Fruit fly (Drosophila melanogaster): ENCODE measurements around the gene CG17211.

The CG17211 gene

DNA sequence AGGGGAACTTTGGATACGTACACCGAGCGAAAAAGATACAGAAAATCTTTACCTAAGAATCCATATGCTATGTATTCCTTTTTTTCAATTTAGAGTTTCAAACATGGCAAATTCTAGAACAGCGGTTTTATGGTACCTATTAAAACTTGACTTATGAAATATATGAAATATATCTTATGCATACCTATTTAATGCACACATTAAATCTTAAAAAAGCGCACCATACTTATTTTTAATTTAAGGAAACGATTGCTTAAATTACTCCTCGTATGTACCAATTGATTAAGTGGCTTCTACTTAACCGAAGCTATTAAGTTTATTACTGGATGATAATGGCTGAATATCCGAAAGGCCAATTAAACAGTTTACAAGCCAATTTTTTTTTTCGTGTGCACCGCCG lies 5.8 kb downstream of the CG17211 start (continued):
- TF ChIP-seq zen (tag; optimal IDR thresholded peaks at IDR 0.05), result no peak
- TF ChIP-seq CG7928 (GFP tag; optimal IDR thresholded peaks at IDR 0.05), result no peak
- TF ChIP-seq prd (optimal IDR thresholded peaks at IDR 0.05), result no peak
- TF ChIP-seq prd (GFP tag; IDR thresholded peaks at IDR 0.05), result no peak
- TF ChIP-seq btn (GFP tag; optimal IDR thresholded peaks at IDR 0.05), result no peak

DNA sequence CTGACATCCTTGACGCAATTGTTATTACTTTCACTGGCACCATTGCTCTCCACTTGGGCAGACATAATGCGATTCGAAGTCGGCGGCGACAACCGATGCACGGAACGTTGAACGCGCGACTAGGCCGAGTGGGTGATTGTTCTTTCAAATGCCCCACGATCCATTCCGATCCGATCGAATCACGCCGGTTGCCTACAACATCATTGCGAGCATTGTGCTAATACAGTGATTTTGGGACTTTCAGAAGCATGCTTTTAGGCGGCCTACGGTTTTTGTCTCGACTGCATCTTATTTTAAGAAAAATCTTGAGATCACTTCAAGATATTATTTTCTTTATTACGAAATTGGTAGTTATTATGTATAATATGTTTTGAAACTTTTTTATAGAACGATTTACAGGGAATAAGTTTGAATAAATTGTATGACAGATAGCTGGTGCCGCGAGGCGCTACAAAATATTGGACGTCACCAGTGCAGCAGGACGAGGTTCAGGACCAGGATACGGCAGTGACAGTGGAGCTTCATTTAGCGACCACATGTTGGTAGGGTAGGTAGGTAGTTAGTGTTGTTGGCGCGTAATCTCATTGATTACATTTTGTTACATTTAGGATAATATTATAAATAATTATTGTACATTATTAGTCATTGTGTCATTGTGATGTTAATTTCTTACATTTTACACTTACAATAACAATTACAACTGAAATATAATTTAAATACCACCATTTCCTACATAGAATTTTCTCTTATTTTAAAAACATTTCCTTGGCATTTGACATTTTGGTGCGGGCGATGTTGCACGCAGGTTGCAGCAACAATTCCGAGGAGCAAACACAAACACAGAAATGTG lies 19.3 kb downstream of the CG17211 start, which contains the start of gene rho-6:
TSS of gene rho-6 (minus strand) at position 137 of the 850 bp plus-strand sequence.
- peak; percentile 29 for TF ChIP-seq stwl (tag; optimal IDR thresholded peaks at IDR 0.05)
- TF ChIP-seq CG11504 (tag; optimal IDR thresholded peaks at IDR 0.05), result peak; percentile 95
- TF ChIP-seq Sry-β (GFP tag; optimal IDR thresholded peaks at IDR 0.05), result no peak
- no peak for TF ChIP-seq pnt (GFP tag; optimal IDR thresholded peaks at IDR 0.05)
- no peak for TF ChIP-seq CG8765 (GFP tag; IDR thresholded peaks at IDR 0.05)
- TF ChIP-seq CG7928 (GFP tag; optimal IDR thresholded peaks at IDR 0.05), result no peak
- peak; percentile 41 for TF ChIP-seq CTCF (GFP tag; optimal IDR thresholded peaks at IDR 0.05)
- no peak for TF ChIP-seq gsb-n (tag; optimal IDR thresholded peaks at IDR 0.05)
- no peak for TF ChIP-seq GATAe (GFP tag; conservative IDR thresholded peaks at IDR 0.05)
- TF ChIP-seq CG2712 (tag; optimal IDR thresholded peaks at IDR 0.05), result no peak
- no peak for TF ChIP-seq danr (GFP tag; IDR thresholded peaks at IDR 0.05)
- peak; percentile 43 for TF ChIP-seq CG5180 (GFP tag; optimal IDR thresholded peaks at IDR 0.05)
- peak; percentile 13 for TF ChIP-seq pita (GFP tag; optimal IDR thresholded peaks at IDR 0.05)
- no peak for TF ChIP-seq CG13123 (GFP tag; optimal IDR thresholded peaks at IDR 0.05)
- TF ChIP-seq sens (GFP tag), result peak; percentile 70
- TF ChIP-seq D (optimal IDR thresholded peaks at IDR 0.05), result no peak
- no peak for TF ChIP-seq D (GFP tag; optimal IDR thresholded peaks at IDR 0.05)
- TF ChIP-seq CG17568 (GFP tag; optimal IDR thresholded peaks at IDR 0.05), result no peak
- TF ChIP-seq Eip74EF (GFP tag; optimal IDR thresholded peaks at IDR 0.05), result no peak
- TF ChIP-seq CG3995 (GFP tag; optimal IDR thresholded peaks at IDR 0.05), result peak; percentile 93

- no peak for TF ChIP-seq CG34422 (GFP tag; IDR thresholded peaks at IDR 0.05)
- no peak for TF ChIP-seq phol (tag; optimal IDR thresholded peaks at IDR 0.05)
- TF ChIP-seq CrebB (tag; optimal IDR thresholded peaks at IDR 0.05), result no peak
- no peak for TF ChIP-seq crc (GFP tag; optimal IDR thresholded peaks at IDR 0.05)
- peak; percentile 73 to 84 for TF ChIP-seq Trl (optimal IDR thresholded peaks at IDR 0.05)
- TF ChIP-seq Trl (GFP tag; optimal IDR thresholded peaks at IDR 0.05), result no peak
- no peak for TF ChIP-seq stwl (tag; optimal IDR thresholded peaks at IDR 0.05)
- no peak for TF ChIP-seq CG11723 (GFP tag; optimal IDR thresholded peaks at IDR 0.05)
- peak; percentile 13 for TF ChIP-seq sqz (GFP tag; optimal IDR thresholded peaks at IDR 0.05)
Measured at dm6 chr2L:12134125-12134378, 19.9 kb downstream of the CG17211 start.

DNA sequence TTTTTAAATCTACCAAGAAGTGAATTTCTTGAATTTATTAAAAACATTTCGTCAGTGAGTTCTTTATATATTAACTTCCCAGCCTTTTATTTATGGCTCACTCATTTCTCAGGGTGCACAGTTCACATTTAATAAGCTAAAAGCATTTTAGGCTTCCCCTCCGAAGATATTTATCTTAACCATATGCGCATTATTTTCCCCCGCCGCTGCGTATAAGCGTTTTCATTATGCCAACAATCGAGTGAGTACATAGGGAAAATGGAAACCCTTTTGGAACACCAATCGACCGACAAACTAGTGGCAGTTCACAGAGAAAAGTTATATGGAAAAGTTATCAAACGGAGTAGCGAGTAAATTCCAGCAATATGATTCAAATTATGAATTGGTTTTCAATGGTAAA lies 23.5 kb downstream of the CG17211 start, which contains the start of gene Gr33a:
TSS of gene Gr33a (plus strand) at position 301 of the 400 bp plus-strand sequence.
- TF ChIP-seq chinmo (GFP tag; IDR thresholded peaks at IDR 0.05; ENCODE audit: partially characterized antibody), result no peak
- no peak for TF ChIP-seq Nf-YA (GFP tag; IDR thresholded peaks at IDR 0.05)
- no peak for TF ChIP-seq D19A (tag; optimal IDR thresholded peaks at IDR 0.05)
- no peak for TF ChIP-seq Poxn (GFP tag; IDR thresholded peaks at IDR 0.05)
- TF ChIP-seq Sry-β (GFP tag; optimal IDR thresholded peaks at IDR 0.05), result no peak
- TF ChIP-seq onecut (GFP tag; IDR thresholded peaks at IDR 0.05), result no peak
- no peak for TF ChIP-seq CG2120 (GFP tag; optimal IDR thresholded peaks at IDR 0.05)
- TF ChIP-seq Sin3A (optimal IDR thresholded peaks at IDR 0.05), result no peak
- TF ChIP-seq CG1792 (GFP tag; optimal IDR thresholded peaks at IDR 0.05), result no peak
- no peak for TF ChIP-seq NC2α (GFP tag; optimal IDR thresholded peaks at IDR 0.05)
- TF ChIP-seq CG17359 (tag; optimal IDR thresholded peaks at IDR 0.05), result no peak
- no peak for TF ChIP-seq CG4424 (GFP tag; optimal IDR thresholded peaks at IDR 0.05)
- no peak for TF ChIP-seq nom (GFP tag; optimal IDR thresholded peaks at IDR 0.05)
- TF ChIP-seq CG13894 (tag; optimal IDR thresholded peaks at IDR 0.05), result no peak
- TF ChIP-seq CG8281 (tag; optimal IDR thresholded peaks at IDR 0.05), result no peak

Data from whole organism, embryonic.